Fruit fly (Drosophila melanogaster) Kc167 (cell line): ENCODE measurements around the gene CG15597.

ENCODE experiments used
- Myc ChIP-seq: fragments of >200 bp; optimal IDR thresholded peaks from 2 replicates; lab custom pipeline; 2017; ENCODE audit warnings: missing external identifiers
- Sin3A ChIP-seq: fragments of >200 bp; optimal IDR thresholded peaks from 2 replicates; lab custom pipeline; 2018; ENCODE audit warnings: missing external identifiers
- h ChIP-seq: fragments of >200 bp; optimal IDR thresholded peaks from 3 replicates; lab custom pipeline; 2018; ENCODE audit warnings: missing external identifiers
- insv ChIP-seq: fragments of >200 bp; optimal IDR thresholded peaks from 3 replicates; lab custom pipeline; 2018; ENCODE audit warnings: missing external identifiers
- psq ChIP-seq: fragments of >200 bp; optimal IDR thresholded peaks from 2 replicates; lab custom pipeline; 2017; ENCODE audit warnings: missing external identifiers
- ttk ChIP-seq: sonication (Bioruptor generic); optimal IDR thresholded peaks from 2 replicates; lab custom pipeline; 2017; ENCODE audit warnings: missing external identifiers

Gene CG15597

dm6 chr3R:6252809-6253208 is 32.2 kb downstream of the CG15597 start:
- TF ChIP-seq insv (no peak), Myc (no peak), psq (lab: Kevin White, UChicago) (no peak), ttk (no peak), h (lab: Kevin White, UChicago) (no peak), Sin3A (lab: Kevin White, UChicago) (no peak)

- TF ChIP-seq Sin3A (lab: Kevin White, UChicago) (no peak), insv (no peak), ttk (no peak), psq (lab: Kevin White, UChicago) (no peak), Myc (no peak), h (lab: Kevin White, UChicago) (no peak)
These were observed 36.3 kb downstream of the CG15597 start, which contains the start of gene Osi7 for dm6 chr3R:6248694-6249093. TSS of gene Osi7 (plus strand) at chr3R:6248994.

DNA sequence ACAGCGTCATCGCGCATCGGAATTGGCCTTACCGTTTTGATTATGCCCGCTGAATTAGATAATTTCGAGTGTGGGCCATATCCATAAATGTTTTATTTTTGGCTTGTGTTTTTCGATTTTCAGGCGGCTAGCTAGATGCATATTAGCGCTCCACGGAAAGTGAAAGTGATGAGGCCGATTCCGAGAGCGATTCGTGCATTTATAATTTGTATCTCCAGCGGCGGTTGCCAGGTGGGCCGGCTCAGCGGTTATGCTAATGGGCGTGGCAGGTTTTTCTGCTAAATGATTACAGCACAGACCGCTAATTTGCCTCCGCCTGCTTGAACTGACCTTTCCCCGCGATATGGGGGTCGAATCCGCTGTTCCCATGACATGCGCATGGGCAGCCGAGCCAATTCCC is 40.0 kb downstream of the CG15597 start:
- TF ChIP-seq Sin3A (lab: Kevin White, UChicago) (no peak), ttk (no peak), h (lab: Kevin White, UChicago) (no peak), insv (no peak), Myc (no peak), psq (lab: Kevin White, UChicago) (no peak)

DNA sequence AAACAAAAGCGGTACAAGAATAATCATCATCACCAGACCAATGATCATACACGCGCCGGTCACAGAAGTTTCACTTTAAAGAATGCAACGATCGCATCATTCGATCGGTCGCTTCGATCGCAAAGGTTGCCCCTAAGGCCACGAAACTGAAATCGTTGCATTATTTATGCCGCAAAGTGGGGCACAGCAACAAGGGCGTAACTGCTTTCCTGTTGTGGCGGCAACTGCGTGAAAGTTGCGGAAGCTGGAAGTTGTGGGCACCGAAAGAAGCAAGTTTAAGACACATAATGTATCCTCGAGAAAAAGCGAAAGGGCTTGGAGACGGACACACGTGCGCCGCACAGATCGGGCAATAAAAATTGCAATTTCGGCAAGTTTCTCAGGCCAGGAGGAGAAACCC is 41.0 kb downstream of the CG15597 start:
- TF ChIP-seq h (lab: Kevin White, UChicago) (no peak), Sin3A (lab: Kevin White, UChicago) (no peak), ttk (no peak), insv (no peak), psq (lab: Kevin White, UChicago) (no peak), Myc (no peak)

- TF ChIP-seq psq (lab: Kevin White, UChicago) (no peak), Sin3A (lab: Kevin White, UChicago) (no peak), Myc (no peak), ttk (no peak), insv (no peak), h (lab: Kevin White, UChicago) (no peak)
These were observed 43.7 kb downstream of the CG15597 start for dm6 chr3R:6241289-6241688.

DNA sequence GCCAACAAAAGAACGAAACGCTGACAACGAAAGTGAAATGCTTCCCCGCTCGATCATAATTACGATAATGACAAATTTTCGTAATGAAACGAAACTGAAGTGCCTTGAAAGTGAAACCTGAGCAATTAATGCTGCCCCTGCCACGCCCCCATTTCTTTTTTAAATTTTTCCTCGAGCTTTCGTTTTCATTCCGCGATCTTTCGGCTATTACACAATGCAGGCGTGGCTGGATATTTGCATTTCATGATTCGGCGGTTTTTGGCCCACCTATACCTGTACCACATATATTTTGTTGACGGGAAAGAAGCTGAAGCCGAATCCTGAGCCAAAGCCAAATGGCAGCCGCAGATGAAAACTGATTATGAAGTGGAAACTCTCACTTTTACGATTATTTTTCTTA is 44.7 kb downstream of the CG15597 start:
- TF ChIP-seq psq (lab: Kevin White, UChicago) (no peak), Myc (no peak), ttk (no peak), h (lab: Kevin White, UChicago) (no peak), insv (no peak), Sin3A (lab: Kevin White, UChicago) (no peak)

DNA sequence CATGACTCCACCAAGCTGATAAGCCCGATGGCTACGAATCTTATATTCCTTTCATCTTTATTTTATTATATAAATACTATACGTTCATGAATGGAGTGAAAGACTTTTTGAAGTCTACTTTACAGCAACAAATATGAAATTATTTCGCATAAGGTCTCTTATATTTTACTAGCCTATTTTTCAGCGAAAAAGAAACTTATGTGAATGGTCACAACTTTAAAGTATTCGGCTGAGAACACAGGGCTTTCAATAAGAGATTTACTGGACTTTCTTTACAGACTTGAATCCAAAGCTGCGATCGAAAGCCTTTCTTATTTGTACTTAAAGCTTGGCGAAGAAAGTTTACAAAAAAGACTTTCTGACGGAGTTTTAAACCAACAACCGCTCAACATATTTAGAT is 46.0 kb downstream of the CG15597 start:
- TF ChIP-seq Sin3A (lab: Kevin White, UChicago), result no peak
- no peak for TF ChIP-seq psq (lab: Kevin White, UChicago)
- no peak for TF ChIP-seq insv
- no peak for TF ChIP-seq Myc
- no peak for TF ChIP-seq ttk
- no peak for TF ChIP-seq h (lab: Kevin White, UChicago)
